Worm (Caenorhabditis elegans) whole organism, L4 larva: ENCODE measurements around the gene F14H3.12.

ENCODE experiments used
- Y5F2A.4 ChIP-seq: fragments of 200-800 bp; sonication (Bioruptor generic); optimal IDR thresholded peaks from 2 replicates; lab custom pipeline; 2018; ENCODE audit warnings: mild to moderate bottlenecking, missing genetic modification characterization, missing compliant biosample characterization
- ama-1 ChIP-seq: fragments of 150-350 bp; optimal IDR thresholded peaks from 2 replicates; lab custom pipeline; 2014; ENCODE audit warnings: inconsistent platforms, mixed read lengths
- daf-12 ChIP-seq: fragments of 150-350 bp; optimal IDR thresholded peaks from 2 replicates; lab custom pipeline; 2014; ENCODE audit warnings: missing biosample characterization, missing genetic modification reagents, missing genetic modification characterization
- hlh-30 ChIP-seq: sonication (generic microtip); optimal IDR thresholded peaks from 2 replicates; lab custom pipeline; 2017; ENCODE audit warnings: antibody characterized with exemption, mild to moderate bottlenecking, missing genetic modification characterization, missing compliant biosample characterization; ENCODE audit not compliant: insufficient read depth
- lim-7 ChIP-seq: fragments of 200-800 bp; sonication (Bioruptor generic); IDR thresholded peaks from 2 replicates; pipeline ENCODE4 v1.3.6; 2022; ENCODE audit warnings: missing genetic modification characterization, missing compliant biosample characterization
- lin-13 ChIP-seq: fragments of 150-350 bp; optimal IDR thresholded peaks from 2 replicates; lab custom pipeline; 2014; ENCODE audit warnings: missing biosample characterization, missing genetic modification reagents, missing genetic modification characterization
- lin-38 ChIP-seq: fragments of 200-800 bp; sonication (Bioruptor generic); IDR thresholded peaks from 2 replicates; pipeline ENCODE4 v1.3.6; 2022; ENCODE audit warnings: missing genetic modification reagents, missing genetic modification characterization, missing compliant biosample characterization
- nhr-28 ChIP-seq: fragments of 150-350 bp; optimal IDR thresholded peaks from 2 replicates; lab custom pipeline; 2014; ENCODE audit warnings: missing biosample characterization, missing genetic modification characterization
- snpc-4 ChIP-seq: fragments of 150-350 bp; optimal IDR thresholded peaks from 2 replicates; lab custom pipeline; 2014; ENCODE audit warnings: missing biosample characterization, missing genetic modification characterization
- unc-62 ChIP-seq, 3 experiments: fragments of 150-350 bp in 1 of 3; sonication (generic microtip); optimal IDR thresholded peaks in 2 of 3; peaks in 1 of 3; 1 replicate in 1 of 3; 2 replicates in 2 of 3; lab custom pipeline; 2014 to 2017; ENCODE audit warnings: missing biosample characterization in 3 of 3, missing genetic modification characterization in 3 of 3, missing genetic modification reagents in 3 of 3, missing genotype in 1 of 3

DNA sequence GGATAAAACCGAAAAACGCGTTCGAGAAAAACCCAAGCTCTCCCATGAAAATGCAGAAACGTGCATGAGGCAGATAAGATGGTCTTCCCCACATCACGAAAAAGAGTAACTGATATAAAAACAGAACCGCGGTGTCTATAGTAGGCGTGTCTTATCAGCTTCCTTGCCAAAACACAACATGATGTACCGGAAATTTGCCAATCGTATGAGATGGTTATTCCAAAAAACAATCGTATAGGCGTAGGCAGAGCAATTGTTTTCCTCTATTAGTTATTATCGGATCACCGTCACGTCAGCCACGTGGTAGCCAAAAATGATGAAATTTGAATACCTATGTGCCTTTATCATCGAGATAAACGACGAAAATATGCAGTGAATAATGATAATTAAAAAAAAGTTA is 24.3 kb upstream of the F14H3.12 start, which contains the start of gene str-7:
- no peak for TF ChIP-seq lim-7
- no peak for TF ChIP-seq ama-1 (lab: Kevin White, UChicago)
- TF ChIP-seq lin-38 (GFP tag; lab: Robert Waterston, UW), result no peak
- no peak for TF ChIP-seq hlh-30
- no peak for TF ChIP-seq nhr-28 (tag; lab: Kevin White, UChicago)
- TF ChIP-seq Y5F2A.4 (GFP tag; lab: Kevin White, UChicago), result no peak
- TF ChIP-seq lin-13, result no peak
- no peak for TF ChIP-seq snpc-4 (tag; lab: Kevin White, UChicago)
- no peak for TF ChIP-seq unc-62 (GFP tag; optimal IDR thresholded peaks at IDR 0.05 in 1 of 2; lab: Kevin White, UChicago)
- TF ChIP-seq unc-62 (tag; optimal IDR thresholded peaks at IDR 0.05; lab: Kevin White, UChicago), result no peak
- no peak for TF ChIP-seq daf-12
